Worm (Caenorhabditis elegans): Measurements from ENCODE around the gene ani-3.

DNA sequence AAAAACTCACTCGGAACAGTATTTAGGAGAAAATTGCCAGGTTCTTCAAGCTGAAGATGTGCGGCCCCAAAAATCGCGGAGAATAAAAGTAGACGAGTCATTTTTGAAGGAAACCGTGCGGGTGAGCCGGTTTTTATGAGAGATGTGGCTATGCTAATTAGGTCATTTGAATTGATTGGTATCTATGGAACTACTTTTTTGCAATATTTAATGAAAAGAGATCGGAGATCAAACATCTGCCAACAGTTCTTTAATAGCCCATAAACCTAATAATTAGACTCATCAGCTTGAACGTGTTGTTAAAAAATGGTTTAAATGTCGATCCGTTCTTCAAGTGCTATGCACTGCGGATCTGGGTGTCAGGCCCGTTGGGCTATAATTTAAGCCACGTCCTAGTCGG lies 17.9 kb downstream of the ani-3 start, which contains the start of gene Y43F8C.16:
- TF ChIP-seq tab-1 (GFP tag; IDR thresholded peaks at IDR 0.05) (no peak), cog-1 (tag; optimal IDR thresholded peaks at IDR 0.05) (no peak), ref-1 (GFP tag; conservative IDR thresholded peaks at IDR 0.05) (no peak), med-1 (GFP tag; optimal IDR thresholded peaks at IDR 0.05; ENCODE audit: insufficient read depth) (no peak), ztf-29 (GFP tag; IDR thresholded peaks at IDR 0.05) (no peak), flt-1 (GFP tag; IDR thresholded peaks at IDR 0.05) (no peak), klf-2 (GFP tag; conservative IDR thresholded peaks at IDR 0.05) (no peak), ztf-23 (GFP tag; IDR thresholded peaks at IDR 0.05) (no peak)

Data from whole organism, midembryonic.